Worm (Caenorhabditis elegans) whole organism, L3 larva: Measurements from ENCODE around the gene clc-11.

Source experiments
- ceh-9 ChIP-seq: sonication (generic microtip); optimal IDR thresholded peaks from 2 replicates; lab custom pipeline; 2018; ENCODE audit warnings: missing biosample characterization, missing genetic modification characterization
- elt-1 ChIP-seq: fragments of 150-350 bp; optimal IDR thresholded peaks from 2 replicates; lab custom pipeline; 2014; ENCODE audit warnings: missing biosample characterization, missing genetic modification characterization
- elt-3 ChIP-seq, 3 experiments: fragments of 150-350 bp in 1 of 3; sonication (generic microtip) in 2 of 3; optimal IDR thresholded peaks; 2 replicates in 2 of 3; 4 replicates in 1 of 3; lab custom pipeline; 2014 to 2017; ENCODE audit warnings: missing biosample characterization in 3 of 3, missing genetic modification characterization in 3 of 3
- fkh-10 ChIP-seq: sonication (generic microtip); optimal IDR thresholded peaks from 2 replicates; lab custom pipeline; 2017; ENCODE audit warnings: missing biosample characterization, missing genetic modification reagents, missing genetic modification characterization
- mdl-1 ChIP-seq: fragments of 150-350 bp; optimal IDR thresholded peaks from 2 replicates; lab custom pipeline; 2014; ENCODE audit warnings: missing biosample characterization, missing genetic modification characterization
- nhr-11 ChIP-seq: fragments of 150-350 bp; optimal IDR thresholded peaks from 2 replicates; lab custom pipeline; 2014; ENCODE audit warnings: missing biosample characterization, missing genetic modification characterization
- nhr-237 ChIP-seq: fragments of 150-350 bp; optimal IDR thresholded peaks from 2 replicates; lab custom pipeline; 2014; ENCODE audit warnings: missing biosample characterization, missing genetic modification characterization
- unc-62 ChIP-seq: fragments of 150-350 bp; sonication (generic microtip); optimal IDR thresholded peaks from 4 replicates; lab custom pipeline; 2014; ENCODE audit warnings: missing biosample characterization, missing genetic modification reagents, missing genetic modification characterization

DNA sequence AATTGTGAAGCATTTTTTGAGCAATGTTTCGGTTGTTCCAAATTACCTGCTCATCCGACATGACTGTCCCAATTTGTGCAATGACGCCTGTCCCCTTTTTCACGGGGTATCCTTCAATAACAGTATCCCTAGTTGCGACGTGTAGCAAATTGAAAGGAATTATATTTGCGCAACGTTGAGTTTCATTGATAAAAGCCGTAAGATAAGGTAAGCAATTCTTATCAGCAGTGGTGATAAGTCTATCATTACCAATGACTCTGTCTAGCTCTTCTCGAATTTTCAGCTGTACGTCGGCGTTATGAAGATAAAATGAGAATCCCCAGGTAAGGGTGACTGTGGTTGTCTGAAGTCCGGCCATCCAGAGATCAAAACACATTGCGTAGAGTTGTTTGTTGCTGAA is 34.7 kb upstream of the clc-11 start:
- TF ChIP-seq elt-3 (tag; optimal IDR thresholded peaks at IDR 0.05; lab: Kevin White, UChicago) (no peak), nhr-11 (tag; lab: Kevin White, UChicago) (no peak), ceh-9 (tag; lab: Kevin White, UChicago) (no peak), elt-1 (tag; lab: Kevin White, UChicago) (no peak), mdl-1 (no peak), unc-62 (GFP tag; lab: Kevin White, UChicago) (no peak), fkh-10 (no peak), nhr-237 (no peak)
